Fruit fly (Drosophila melanogaster) whole organism, embryonic: Measurements from ENCODE around the gene CG6000.

Source experiments
- Bgb ChIP-seq: fragments of 200-800 bp; sonication (Bioruptor generic); IDR thresholded peaks from 2 replicates; pipeline ENCODE4 v1.3.6; 2022; ENCODE audit warnings: missing biosample characterization, missing genetic modification characterization; ENCODE audit not compliant: partially characterized antibody
- CG10462 ChIP-seq: fragments of 200-800 bp; sonication (Bioruptor generic); optimal IDR thresholded peaks from 2 replicates; lab custom pipeline; 2016; ENCODE audit warnings: missing biosample characterization, missing genetic modification characterization
- CG11456 ChIP-seq: fragments of 200-800 bp; sonication (Bioruptor generic); IDR thresholded peaks from 3 replicates; pipeline ENCODE4 v1.3.6; 2022; ENCODE audit warnings: missing biosample characterization, missing genetic modification characterization
- CG12155 ChIP-seq: fragments of 200-800 bp; sonication (Bioruptor generic); optimal IDR thresholded peaks from 3 replicates; lab custom pipeline; 2016; ENCODE audit warnings: missing biosample characterization, missing genetic modification characterization
- CG13287 ChIP-seq: fragments of 200-800 bp; sonication (Bioruptor generic); IDR thresholded peaks from 2 replicates; pipeline ENCODE4 v1.3.6; 2022; ENCODE audit warnings: missing biosample characterization, missing genetic modification characterization; ENCODE audit not compliant: partially characterized antibody
- CG13296 ChIP-seq: fragments of 200-800 bp; sonication (Bioruptor generic); optimal IDR thresholded peaks from 3 replicates; lab custom pipeline; 2018; ENCODE audit warnings: missing biosample characterization, mild to moderate bottlenecking, missing genetic modification characterization
- CG14667 ChIP-seq: fragments of 200-800 bp; sonication (Bioruptor generic); IDR thresholded peaks from 2 replicates; pipeline ENCODE4 v1.3.6; 2022; ENCODE audit warnings: missing biosample characterization, missing genetic modification characterization
- CG16813 ChIP-seq: fragments of 200-800 bp; sonication (Bioruptor generic); IDR thresholded peaks from 3 replicates; pipeline ENCODE4 v1.3.6; 2022; ENCODE audit warnings: missing biosample characterization, missing genetic modification characterization; ENCODE audit not compliant: partially characterized antibody
- CG18599 ChIP-seq: fragments of 200-800 bp; sonication (Bioruptor generic); optimal IDR thresholded peaks from 3 replicates; lab custom pipeline; 2017; ENCODE audit warnings: missing biosample characterization, missing genetic modification characterization, mild to moderate bottlenecking, moderate library complexity, missing genetic modification reagents
- CG2712 ChIP-seq: fragments of 200-800 bp; optimal IDR thresholded peaks from 3 replicates; lab custom pipeline; 2019; ENCODE audit warnings: missing biosample characterization, mild to moderate bottlenecking, missing genetic modification characterization, moderate library complexity
- CG2875 ChIP-seq: fragments of 200-800 bp; sonication (Bioruptor generic); optimal IDR thresholded peaks from 2 replicates; lab custom pipeline; 2017; ENCODE audit warnings: missing biosample characterization, mild to moderate bottlenecking, missing genetic modification characterization, missing genetic modification reagents
- CG30020 ChIP-seq: fragments of 200-800 bp; optimal IDR thresholded peaks from 2 replicates; lab custom pipeline; 2019; ENCODE audit warnings: missing biosample characterization, mild to moderate bottlenecking, missing genetic modification characterization, moderate library complexity
- CG31388 ChIP-seq: fragments of 200-800 bp; sonication (Bioruptor generic); optimal IDR thresholded peaks from 2 replicates; lab custom pipeline; 2016; ENCODE audit warnings: missing biosample characterization, missing genetic modification characterization
- CG33213 ChIP-seq: fragments of 200-800 bp; sonication (Bioruptor generic); optimal IDR thresholded peaks from 3 replicates; lab custom pipeline; 2016; ENCODE audit warnings: missing biosample characterization, missing genetic modification characterization
- CG4328 ChIP-seq: fragments of 200-800 bp; sonication (Bioruptor generic); optimal IDR thresholded peaks from 3 replicates; lab custom pipeline; 2017; ENCODE audit warnings: missing biosample characterization, missing genetic modification reagents, missing genetic modification characterization
- CG43689 ChIP-seq: fragments of 200-800 bp; sonication (Bioruptor generic); IDR thresholded peaks from 2 replicates; pipeline ENCODE4 v1.3.6; 2022; ENCODE audit warnings: missing biosample characterization, missing genetic modification characterization
- CG4707 ChIP-seq: fragments of 200-800 bp; sonication (Bioruptor generic); optimal IDR thresholded peaks from 2 replicates; lab custom pipeline; 2018; ENCODE audit warnings: missing biosample characterization, mild to moderate bottlenecking, missing genetic modification characterization, moderate library complexity
- CG4854 ChIP-seq: fragments of 200-800 bp; sonication (Bioruptor generic); optimal IDR thresholded peaks from 2 replicates; lab custom pipeline; 2016; ENCODE audit warnings: missing biosample characterization, missing genetic modification characterization, inconsistent platforms
- CG6854 ChIP-seq: fragments of 200-800 bp; sonication (Bioruptor generic); optimal IDR thresholded peaks from 3 replicates; lab custom pipeline; 2017; ENCODE audit warnings: missing biosample characterization, mild to moderate bottlenecking, missing genetic modification characterization
- CG8089 ChIP-seq: fragments of 200-800 bp; sonication (Bioruptor generic); optimal IDR thresholded peaks from 3 replicates; lab custom pipeline; 2016; ENCODE audit warnings: missing biosample characterization, missing genetic modification characterization
- CG8290 ChIP-seq, 3 experiments: fragments of 200-800 bp; sonication (Bioruptor generic); optimal IDR thresholded peaks; 2 replicates each; lab custom pipeline; 2016 to 2019; ENCODE audit warnings: missing biosample characterization in 3 of 3, missing genetic modification characterization in 3 of 3, mild to moderate bottlenecking in 2 of 3, moderate library complexity in 1 of 3
- Camta ChIP-seq: fragments of 200-800 bp; sonication (Bioruptor generic); optimal IDR thresholded peaks from 2 replicates; lab custom pipeline; 2016; ENCODE audit warnings: missing biosample characterization, missing genetic modification characterization
- CrebB ChIP-seq: fragments of 200-800 bp; sonication (Bioruptor generic); optimal IDR thresholded peaks from 3 replicates; lab custom pipeline; 2018; ENCODE audit warnings: missing biosample characterization, mild to moderate bottlenecking, missing genetic modification characterization
- D19B ChIP-seq: fragments of 200-800 bp; sonication (Bioruptor generic); optimal IDR thresholded peaks from 2 replicates; lab custom pipeline; 2017; ENCODE audit warnings: missing biosample characterization, mild to moderate bottlenecking, missing genetic modification characterization
- Dfd ChIP-seq, 2 experiments: fragments of >200 bp; optimal IDR thresholded peaks; 2 replicates each; lab custom pipeline; 2017; ENCODE audit warnings: missing biosample characterization in 2 of 2, missing genetic modification characterization in 2 of 2
- E2f1 ChIP-seq: fragments of 200-800 bp; sonication (Bioruptor generic); IDR thresholded peaks from 2 replicates; pipeline ENCODE4 v1.3.6; 2022; ENCODE audit warnings: missing biosample characterization, missing genetic modification characterization
- Elba2 ChIP-seq: fragments of 200-800 bp; sonication (Bioruptor generic); optimal IDR thresholded peaks from 3 replicates; lab custom pipeline; 2016; ENCODE audit warnings: missing biosample characterization, missing genetic modification characterization
- Fer2 ChIP-seq: fragments of 200-800 bp; sonication (Bioruptor generic); optimal IDR thresholded peaks from 2 replicates; lab custom pipeline; 2018; ENCODE audit warnings: missing biosample characterization, mild to moderate bottlenecking, missing genetic modification characterization, moderate library complexity
- Gsc ChIP-seq: fragments of 200-800 bp; sonication (Bioruptor generic); IDR thresholded peaks from 2 replicates; pipeline ENCODE4 v1.3.6; 2022; ENCODE audit warnings: missing biosample characterization, missing genetic modification characterization
- HmgD ChIP-seq: fragments of 200-800 bp; sonication (Bioruptor generic); optimal IDR thresholded peaks from 3 replicates; lab custom pipeline; 2016; ENCODE audit warnings: missing biosample characterization, missing genetic modification characterization
- Hmr ChIP-seq: fragments of 200-800 bp; sonication (Bioruptor generic); optimal IDR thresholded peaks from 3 replicates; lab custom pipeline; 2017; ENCODE audit warnings: mild to moderate bottlenecking, missing biosample characterization, missing genetic modification reagents, missing genetic modification characterization
- MESR4 ChIP-seq: fragments of 200-800 bp; sonication (Bioruptor generic); optimal IDR thresholded peaks from 2 replicates; lab custom pipeline; 2018; ENCODE audit warnings: missing biosample characterization, mild to moderate bottlenecking, missing genetic modification characterization, moderate library complexity
- Nf-YA ChIP-seq: fragments of 200-800 bp; sonication (Bioruptor generic); IDR thresholded peaks from 2 replicates; pipeline ENCODE4 v1.3.6; 2022; ENCODE audit warnings: missing biosample characterization, missing genetic modification characterization
- Ravus ChIP-seq: fragments of 200-800 bp; sonication (Bioruptor generic); IDR thresholded peaks from 2 replicates; pipeline ENCODE4 v1.3.6; 2022; ENCODE audit warnings: missing biosample characterization, missing genetic modification characterization
- Rx ChIP-seq: fragments of 200-800 bp; sonication (Bioruptor generic); IDR thresholded peaks from 2 replicates; pipeline ENCODE4 v1.3.6; 2022; ENCODE audit warnings: missing biosample characterization, missing genetic modification characterization
- Six4 ChIP-seq: fragments of 200-800 bp; sonication (Bioruptor generic); optimal IDR thresholded peaks from 2 replicates; lab custom pipeline; 2016; ENCODE audit warnings: missing biosample characterization, missing genetic modification characterization
- Sry-β ChIP-seq: fragments of 200-800 bp; sonication (Bioruptor generic); optimal IDR thresholded peaks from 2 replicates; lab custom pipeline; 2018; ENCODE audit warnings: missing biosample characterization, mild to moderate bottlenecking, missing genetic modification characterization, moderate library complexity
- Usf ChIP-seq: fragments of 200-800 bp; sonication (Bioruptor generic); optimal IDR thresholded peaks from 2 replicates; lab custom pipeline; 2017; ENCODE audit warnings: missing genotype, missing biosample characterization, missing genetic modification characterization
- abd-A ChIP-seq: fragments of 200-800 bp; sonication (Bioruptor generic); optimal IDR thresholded peaks from 3 replicates; lab custom pipeline; 2019; ENCODE audit warnings: missing biosample characterization, mild to moderate bottlenecking, missing genetic modification characterization, moderate library complexity
- chif ChIP-seq, 2 experiments: fragments of 200-800 bp; sonication (Bioruptor generic); optimal IDR thresholded peaks; 3 replicates each; lab custom pipeline; 2016; ENCODE audit warnings: missing biosample characterization in 2 of 2, missing genetic modification characterization in 2 of 2
- chn ChIP-seq: fragments of 200-800 bp; sonication (Bioruptor generic); optimal IDR thresholded peaks from 2 replicates; lab custom pipeline; 2016; ENCODE audit warnings: missing biosample characterization, missing genetic modification characterization
- fru ChIP-seq: fragments of >200 bp; optimal IDR thresholded peaks from 2 replicates; lab custom pipeline; 2017
- gcm2 ChIP-seq: fragments of 200-800 bp; sonication (Bioruptor generic); optimal IDR thresholded peaks from 2 replicates; lab custom pipeline; 2016; ENCODE audit warnings: missing biosample characterization, missing genetic modification characterization
- hb ChIP-seq: fragments of 200-800 bp; sonication (Bioruptor generic); IDR thresholded peaks from 3 replicates; pipeline ENCODE4 v1.3.6; 2022; ENCODE audit warnings: missing biosample characterization, missing genetic modification characterization; ENCODE audit not compliant: partially characterized antibody
- kah ChIP-seq: fragments of 200-800 bp; sonication (Bioruptor generic); optimal IDR thresholded peaks from 2 replicates; lab custom pipeline; 2018; ENCODE audit warnings: missing biosample characterization, mild to moderate bottlenecking, missing genetic modification characterization
- lmd ChIP-seq: fragments of 200-800 bp; sonication (Bioruptor generic); IDR thresholded peaks from 2 replicates; pipeline ENCODE4 v1.3.6; 2022; ENCODE audit warnings: missing biosample characterization, missing genetic modification characterization
- lov ChIP-seq, 2 experiments: fragments of 200-800 bp in 1 of 2; fragments of >200 bp in 1 of 2; sonication (Bioruptor generic) in 1 of 2; IDR thresholded peaks in 1 of 2; optimal IDR thresholded peaks in 1 of 2; 2 replicates in 1 of 2; 3 replicates in 1 of 2; pipeline versions ENCODE4 v1.3.6 to Lab custom; 2017 to 2022; ENCODE audit warnings: missing biosample characterization in 1 of 2, missing genetic modification characterization in 1 of 2
- slou ChIP-seq: fragments of 200-800 bp; sonication (Bioruptor generic); optimal IDR thresholded peaks from 3 replicates; lab custom pipeline; 2016; ENCODE audit warnings: missing biosample characterization, missing genetic modification characterization
- trem ChIP-seq: fragments of 200-800 bp; optimal IDR thresholded peaks from 3 replicates; lab custom pipeline; 2019; ENCODE audit warnings: missing biosample characterization, mild to moderate bottlenecking, missing genetic modification characterization, moderate library complexity
- usp ChIP-seq: fragments of >200 bp; optimal IDR thresholded peaks from 2 replicates; lab custom pipeline; 2017; ENCODE audit warnings: missing biosample characterization, missing genetic modification characterization
- vnd ChIP-seq: fragments of 200-800 bp; sonication (Bioruptor generic); IDR thresholded peaks from 3 replicates; pipeline ENCODE4 v1.3.6; 2022; ENCODE audit warnings: missing biosample characterization, missing genetic modification characterization; ENCODE audit not compliant: partially characterized antibody

The CG6000 gene

DNA sequence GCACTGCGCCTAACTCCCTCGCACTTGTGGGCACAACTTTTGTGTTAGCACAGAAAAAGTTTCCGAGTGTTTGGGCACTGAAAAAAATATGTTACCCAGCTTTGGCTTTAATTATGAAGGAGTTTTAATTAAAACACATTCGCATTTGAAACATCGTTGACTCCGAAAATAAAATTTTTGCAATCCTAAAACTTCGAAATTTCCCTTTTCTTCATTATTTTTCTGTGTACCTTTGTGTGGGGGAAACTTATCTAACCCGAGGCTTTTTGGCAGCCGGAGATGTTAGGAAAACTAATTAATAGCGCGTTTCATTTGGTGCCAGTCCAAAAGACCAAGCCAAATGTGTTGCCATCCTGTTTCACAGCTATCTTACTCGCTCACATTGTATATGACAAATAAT lies 37.5 kb downstream of the CG6000 start (continued):
- no peak for TF ChIP-seq CG16813 (GFP tag; lab: Robert Waterston, UW)
- TF ChIP-seq chif (GFP tag; optimal IDR thresholded peaks at IDR 0.05; lab: Kevin White, UChicago), result no peak
- no peak for TF ChIP-seq E2f1
- no peak for TF ChIP-seq Usf
- TF ChIP-seq Hmr, result peak; percentile 35
- no peak for TF ChIP-seq CG4328 (GFP tag; lab: Kevin White, UChicago)
- no peak for TF ChIP-seq Elba2
- no peak for TF ChIP-seq CG12155 (GFP tag; lab: Kevin White, UChicago)
- TF ChIP-seq trem (tag; lab: Kevin White, UChicago), result no peak
- TF ChIP-seq kah (GFP tag; lab: Kevin White, UChicago), result no peak
- no peak for TF ChIP-seq chn (GFP tag; lab: Kevin White, UChicago)
- TF ChIP-seq CG6854 (GFP tag; lab: Kevin White, UChicago), result no peak
- no peak for TF ChIP-seq D19B (GFP tag; lab: Kevin White, UChicago)
- TF ChIP-seq CG18599 (GFP tag; lab: Kevin White, UChicago), result peak; percentile 77
- TF ChIP-seq vnd, result no peak
- no peak for TF ChIP-seq slou (GFP tag; lab: Kevin White, UChicago)
- TF ChIP-seq CG4854, result no peak
- no peak for TF ChIP-seq Bgb
- TF ChIP-seq CG14667 (GFP tag; lab: Robert Waterston, UW), result no peak
- no peak for TF ChIP-seq Dfd (GFP tag; optimal IDR thresholded peaks at IDR 0.05; lab: Kevin White, UChicago)
- no peak for TF ChIP-seq Six4 (GFP tag; lab: Kevin White, UChicago)
- no peak for TF ChIP-seq Sry-β (GFP tag; lab: Kevin White, UChicago)
- TF ChIP-seq CG2875 (GFP tag; lab: Kevin White, UChicago), result no peak
- no peak for TF ChIP-seq lov (optimal IDR thresholded peaks at IDR 0.05; lab: Kevin White, UChicago)
- TF ChIP-seq lov (GFP tag; IDR thresholded peaks at IDR 0.05; lab: Robert Waterston, UW), result no peak
- no peak for TF ChIP-seq CG13287 (GFP tag; lab: Robert Waterston, UW)
- TF ChIP-seq gcm2 (GFP tag; lab: Kevin White, UChicago), result no peak
- TF ChIP-seq CG8089 (GFP tag; lab: Kevin White, UChicago), result no peak
- TF ChIP-seq Camta (GFP tag; lab: Kevin White, UChicago), result no peak
- TF ChIP-seq HmgD (GFP tag; lab: Kevin White, UChicago), result no peak
- no peak for TF ChIP-seq CG8290 (GFP tag; optimal IDR thresholded peaks at IDR 0.05; lab: Kevin White, UChicago)
- TF ChIP-seq CG8290 (tag; optimal IDR thresholded peaks at IDR 0.05; lab: Kevin White, UChicago), result no peak
- TF ChIP-seq Rx (GFP tag; lab: Robert Waterston, UW), result no peak
- TF ChIP-seq CG11456 (GFP tag; lab: Robert Waterston, UW), result 0 out of 3 replicates have a peak, but pooled peaks have one; percentile 12
- no peak for TF ChIP-seq CG31388 (GFP tag; lab: Kevin White, UChicago)
- TF ChIP-seq CrebB (tag; lab: Kevin White, UChicago), result no peak
- TF ChIP-seq usp (GFP tag; lab: Kevin White, UChicago), result no peak
- no peak for TF ChIP-seq CG10462 (GFP tag; lab: Kevin White, UChicago)
- TF ChIP-seq CG43689, result no peak
- TF ChIP-seq lmd (GFP tag; lab: Robert Waterston, UW), result no peak
- TF ChIP-seq MESR4, result no peak
- no peak for TF ChIP-seq CG30020
- no peak for TF ChIP-seq Fer2
- no peak for TF ChIP-seq Ravus (GFP tag; lab: Robert Waterston, UW)
- no peak for TF ChIP-seq abd-A (tag; lab: Kevin White, UChicago)
- no peak for TF ChIP-seq Gsc
- no peak for TF ChIP-seq CG33213 (GFP tag; lab: Kevin White, UChicago)
- no peak for TF ChIP-seq CG13296
- TF ChIP-seq CG2712, result no peak
- no peak for TF ChIP-seq CG4707 (GFP tag; lab: Kevin White, UChicago)
- no peak for TF ChIP-seq fru (lab: Kevin White, UChicago)
- no peak for TF ChIP-seq Nf-YA (GFP tag; lab: Robert Waterston, UW)
- TF ChIP-seq hb (GFP tag; lab: Robert Waterston, UW), result no peak
